Worm (Caenorhabditis elegans): ENCODE results near the gene eco-1.

eco-1 gene

ce11 chrIII:7310662-7311340 lies 48.1 kb downstream of the eco-1 start, which contains the start of the genes F56C9.6 and F56C9.3:
F56C9.6 (minus strand) TSS chrIII:7310773.
F56C9.3 (plus strand) TSS chrIII:7311290.
- no peak for TF ChIP-seq mls-2 (tag; optimal IDR thresholded peaks at IDR 0.05)
- TF ChIP-seq elt-3 (tag; optimal IDR thresholded peaks at IDR 0.05) = no peak
- TF ChIP-seq nhr-12 (tag; optimal IDR thresholded peaks at IDR 0.05) = no peak
- no peak for TF ChIP-seq elt-1 (tag; optimal IDR thresholded peaks at IDR 0.05; ENCODE audit: borderline replicate concordance, insufficient read depth)
- TF ChIP-seq sptf-1 (tag; optimal IDR thresholded peaks at IDR 0.05) = no peak
- no peak for TF ChIP-seq M03D4.4 (tag; optimal IDR thresholded peaks at IDR 0.05)
- TF ChIP-seq unc-39 (tag; optimal IDR thresholded peaks at IDR 0.05) = no peak
- TF ChIP-seq hlh-1 (tag; optimal IDR thresholded peaks at IDR 0.05) = no peak
- TF ChIP-seq nhr-28 (tag; optimal IDR thresholded peaks at IDR 0.05) = no peak
- no peak for TF ChIP-seq tbx-8 (GFP tag; optimal IDR thresholded peaks at IDR 0.05)

- TF ChIP-seq hlh-1 (tag; optimal IDR thresholded peaks at IDR 0.05) (no peak), flh-1 (GFP tag; optimal IDR thresholded peaks at IDR 0.05) (no peak), ceh-83 (GFP tag; optimal IDR thresholded peaks at IDR 0.05) (no peak), blmp-1 (tag; optimal IDR thresholded peaks at IDR 0.05) (no peak), lin-13 (tag; optimal IDR thresholded peaks at IDR 0.05) (no peak), cnd-1 (tag; optimal IDR thresholded peaks at IDR 0.05) (no peak), ces-1 (GFP tag; optimal IDR thresholded peaks at IDR 0.05) (no peak), zip-8 (tag; optimal IDR thresholded peaks at IDR 0.05) (no peak), sptf-1 (tag; optimal IDR thresholded peaks at IDR 0.05) (no peak), mls-2 (tag; optimal IDR thresholded peaks at IDR 0.05) (no peak), snpc-4 (tag; optimal IDR thresholded peaks at IDR 0.05) (no peak), unc-120 (tag; optimal IDR thresholded peaks at IDR 0.05; ENCODE audit: poor library complexity, severe bottlenecking) (no peak), ceh-39 (tag; optimal IDR thresholded peaks at IDR 0.05) (no peak)
These were observed 50.2 kb downstream of the eco-1 start, which contains the start of gene acbp-4 for ce11 chrIII:7308600-7309109. acbp-4 (minus strand) TSS chrIII:7309109.
